Worm (Caenorhabditis elegans) whole organism, L1 larva: ENCODE data around the gene Y51H4A.941.

Experiments used
- blmp-1 ChIP-seq: fragments of 150-350 bp; optimal IDR thresholded peaks from 2 replicates; lab custom pipeline; 2014; ENCODE audit warnings: missing biosample characterization, missing genetic modification characterization
- ceh-63 ChIP-seq: fragments of 200-800 bp; sonication (Bioruptor generic); optimal IDR thresholded peaks from 2 replicates; lab custom pipeline; 2018; ENCODE audit warnings: mild to moderate bottlenecking, missing genetic modification characterization, missing compliant biosample characterization
- ets-5 ChIP-seq: fragments of 200-800 bp; sonication (Bioruptor generic); IDR thresholded peaks from 2 replicates; pipeline ENCODE4 v1.3.6; 2022; ENCODE audit warnings: missing genetic modification characterization, missing compliant biosample characterization
- fos-1 ChIP-seq: fragments of 150-350 bp; optimal IDR thresholded peaks from 2 replicates; lab custom pipeline; 2014; ENCODE audit warnings: missing biosample characterization, missing genetic modification characterization
- rnt-1 ChIP-seq: sonication (generic microtip); optimal IDR thresholded peaks from 2 replicates; lab custom pipeline; 2016; ENCODE audit warnings: mild to moderate bottlenecking, missing genetic modification characterization, moderate library complexity, missing compliant biosample characterization
- unc-62 ChIP-seq: fragments of 150-350 bp; optimal IDR thresholded peaks from 2 replicates; lab custom pipeline; 2014; ENCODE audit warnings: missing biosample characterization, missing genetic modification reagents, missing genetic modification characterization
- zip-4 ChIP-seq: fragments of 200-800 bp; sonication (Bioruptor generic); optimal IDR thresholded peaks from 2 replicates; lab custom pipeline; 2018; ENCODE audit warnings: mild to moderate bottlenecking, missing genetic modification characterization, moderate library complexity, missing compliant biosample characterization
- ztf-11 ChIP-seq, 2 experiments: sonication (generic microtip); optimal IDR thresholded peaks; 2 replicates each; lab custom pipeline; 2016 to 2017; ENCODE audit warnings: missing genetic modification characterization in 2 of 2, missing biosample characterization in 1 of 2, missing compliant biosample characterization in 1 of 2

- TF ChIP-seq fos-1 (tag; lab: Kevin White, UChicago) (no peak), rnt-1 (no peak), zip-4 (GFP tag; lab: Kevin White, UChicago) (no peak), blmp-1 (tag; lab: Kevin White, UChicago) (no peak), ets-5 (GFP tag; lab: Robert Waterston, UW) (no peak), ztf-11 (tag; optimal IDR thresholded peaks at IDR 0.05; lab: Kevin White, UChicago) (no peak), unc-62 (no peak), ceh-63 (GFP tag; lab: Kevin White, UChicago) (no peak)
These were observed 49.1 kb upstream of the Y51H4A.941 start, which contains the start of gene Y43D4A.1 for ce11 chrIV:16743530-16743929.
